Fruit fly (Drosophila melanogaster): ENCODE results near the gene CG12766.

CG12766 gene

DNA sequence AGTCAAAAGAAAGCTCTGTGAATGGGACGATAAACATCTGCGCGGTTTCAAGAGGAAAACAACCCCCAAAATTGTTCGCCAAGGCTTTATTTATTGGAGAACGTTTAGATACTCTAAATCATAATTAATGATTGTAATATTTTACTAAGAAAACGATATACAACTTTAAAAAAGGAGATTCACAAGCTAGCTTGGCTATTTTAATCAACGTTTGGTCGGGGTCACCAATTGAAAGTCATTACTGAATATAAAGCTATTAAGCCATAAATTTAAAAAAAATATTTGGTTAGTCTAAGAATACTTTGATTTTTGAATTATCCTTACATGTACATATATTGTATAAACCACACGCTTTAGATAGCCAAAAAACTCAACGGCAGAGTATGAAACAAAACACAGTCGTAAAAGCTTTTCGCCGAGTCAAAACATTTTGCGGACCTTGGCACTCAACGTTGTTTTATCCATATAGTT is 47.7 kb downstream of the CG12766 start, which contains the start of gene Fie:
Gene Fie, plus strand, starts transcription at position 421 of the 471 bp plus-strand sequence.
- TF ChIP-seq CTCF (optimal IDR thresholded peaks at IDR 0.05) (no peak), CG8478 (optimal IDR thresholded peaks at IDR 0.05) (no peak)

DNA sequence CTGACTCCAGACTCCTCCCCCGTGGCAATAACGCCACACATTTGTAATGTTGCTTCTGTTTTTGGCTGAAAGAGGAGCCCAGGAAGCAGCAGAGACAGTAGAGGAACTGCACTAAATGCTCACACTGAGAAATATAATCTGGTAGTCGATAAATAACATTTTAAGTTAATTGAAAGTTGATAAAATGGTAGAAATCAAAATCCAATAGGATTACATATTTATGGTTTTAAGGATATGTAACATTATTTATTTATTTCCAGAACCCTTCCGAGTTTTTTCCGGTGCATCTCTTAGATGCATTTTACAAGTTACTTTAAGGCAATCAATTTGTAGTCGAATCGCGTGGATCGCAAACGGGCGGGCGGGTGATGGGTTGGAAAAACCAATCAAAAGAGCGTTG is 49.1 kb downstream of the CG12766 start:
- TF ChIP-seq CG8478 (optimal IDR thresholded peaks at IDR 0.05) (no peak), CTCF (optimal IDR thresholded peaks at IDR 0.05) (no peak)
